Worm (Caenorhabditis elegans) whole organism, mixed stage, embryonic: ENCODE data around the gene K03B8.4.
A peak's percentile ranks its signal among the peaks of the same experiment; 100 is the strongest.

ENCODE experiments used
- M03D4.4 ChIP-seq: sonication (generic microtip); optimal IDR thresholded peaks from 2 replicates; lab custom pipeline; 2017; ENCODE audit warnings: mild to moderate bottlenecking, missing genetic modification characterization, missing compliant biosample characterization
- bed-3 ChIP-seq: fragments of 200-800 bp; sonication (Bioruptor generic); optimal IDR thresholded peaks from 3 replicates; lab custom pipeline; 2018; ENCODE audit warnings: mild to moderate bottlenecking, missing genetic modification characterization, moderate library complexity, missing compliant biosample characterization
- ceh-39 ChIP-seq: fragments of 150-350 bp; optimal IDR thresholded peaks from 2 replicates; lab custom pipeline; 2014; ENCODE audit warnings: missing biosample characterization, missing genetic modification characterization
- ces-1 ChIP-seq: fragments of 150-350 bp; optimal IDR thresholded peaks from 2 replicates; lab custom pipeline; 2014; ENCODE audit warnings: missing biosample characterization, missing genetic modification reagents, missing genetic modification characterization
- cnd-1 ChIP-seq: fragments of 200-800 bp; sonication (Bioruptor generic); optimal IDR thresholded peaks from 2 replicates; lab custom pipeline; 2018; ENCODE audit warnings: mild to moderate bottlenecking, missing genetic modification characterization, missing compliant biosample characterization
- elt-3 ChIP-seq: fragments of 150-350 bp; optimal IDR thresholded peaks from 2 replicates; lab custom pipeline; 2014; ENCODE audit warnings: missing biosample characterization, missing genetic modification characterization
- flh-1 ChIP-seq: fragments of 200-800 bp; sonication (Bioruptor generic); optimal IDR thresholded peaks from 2 replicates; lab custom pipeline; 2018; ENCODE audit warnings: mild to moderate bottlenecking, missing genetic modification characterization, moderate library complexity, missing compliant biosample characterization
- hlh-1 ChIP-seq: fragments of 150-350 bp; optimal IDR thresholded peaks from 2 replicates; lab custom pipeline; 2014; ENCODE audit warnings: missing biosample characterization, missing genetic modification reagents, missing genetic modification characterization
- lin-32 ChIP-seq: fragments of 200-800 bp; sonication (Bioruptor generic); optimal IDR thresholded peaks from 2 replicates; lab custom pipeline; 2018; ENCODE audit warnings: mild to moderate bottlenecking, missing genetic modification characterization, missing compliant biosample characterization
- mep-1 ChIP-seq: fragments of 150-350 bp; optimal IDR thresholded peaks from 2 replicates; lab custom pipeline; 2017; ENCODE audit warnings: missing biosample characterization, missing genetic modification reagents, missing genetic modification characterization, inconsistent platforms
- mls-2 ChIP-seq: sonication (generic microtip); optimal IDR thresholded peaks from 2 replicates; lab custom pipeline; 2016; ENCODE audit warnings: mild to moderate bottlenecking, missing genetic modification characterization, moderate library complexity, missing compliant biosample characterization
- nhr-12 ChIP-seq: fragments of 150-350 bp; optimal IDR thresholded peaks from 2 replicates; lab custom pipeline; 2014; ENCODE audit warnings: missing biosample characterization, missing genetic modification characterization
- nhr-2 ChIP-seq: fragments of 150-350 bp; optimal IDR thresholded peaks from 2 replicates; lab custom pipeline; 2014; ENCODE audit warnings: missing biosample characterization, missing genetic modification characterization
- nhr-237 ChIP-seq: fragments of 150-350 bp; optimal IDR thresholded peaks from 2 replicates; lab custom pipeline; 2014; ENCODE audit warnings: missing biosample characterization, missing genetic modification characterization
- pha-4 ChIP-seq: fragments of 150-350 bp; optimal IDR thresholded peaks from 2 replicates; lab custom pipeline; 2018; ENCODE audit warnings: missing biosample characterization, missing genetic modification reagents, missing genetic modification characterization
- sptf-1 ChIP-seq: sonication (generic microtip); optimal IDR thresholded peaks from 2 replicates; lab custom pipeline; 2017; ENCODE audit warnings: mild to moderate bottlenecking, missing genetic modification characterization, moderate library complexity, missing compliant biosample characterization
- tbx-8 ChIP-seq: fragments of 200-800 bp; sonication (Bioruptor generic); optimal IDR thresholded peaks from 2 replicates; lab custom pipeline; 2018; ENCODE audit warnings: mild to moderate bottlenecking, missing genetic modification characterization, moderate library complexity, missing compliant biosample characterization
- ztf-11 ChIP-seq: fragments of 150-350 bp; optimal IDR thresholded peaks from 2 replicates; lab custom pipeline; 2014; ENCODE audit warnings: missing biosample characterization, missing genetic modification characterization

The K03B8.4 gene

DNA sequence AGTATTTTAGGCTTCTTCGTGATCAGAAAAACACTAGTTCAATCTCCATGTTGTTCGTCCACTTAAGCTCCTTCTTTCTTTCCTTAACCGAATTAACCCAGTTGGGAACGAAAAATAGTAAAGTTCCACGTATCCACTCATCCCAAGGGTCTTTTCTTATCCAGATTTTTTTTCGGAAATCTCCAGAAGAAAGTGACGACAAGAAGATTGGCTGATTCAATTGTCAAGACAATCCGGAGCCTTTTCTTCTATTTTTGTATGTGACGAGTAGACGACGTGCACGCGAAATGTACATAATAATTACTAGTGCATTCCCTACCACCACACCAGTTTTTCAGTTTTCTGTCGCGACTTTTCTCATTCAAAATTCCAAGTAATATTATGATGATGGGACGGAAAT, 43.7 kb downstream of the K03B8.4 start:
- TF ChIP-seq ces-1 (GFP tag; lab: Kevin White, UChicago): peak; percentile 19
- no peak for TF ChIP-seq elt-3 (tag; lab: Kevin White, UChicago)

DNA sequence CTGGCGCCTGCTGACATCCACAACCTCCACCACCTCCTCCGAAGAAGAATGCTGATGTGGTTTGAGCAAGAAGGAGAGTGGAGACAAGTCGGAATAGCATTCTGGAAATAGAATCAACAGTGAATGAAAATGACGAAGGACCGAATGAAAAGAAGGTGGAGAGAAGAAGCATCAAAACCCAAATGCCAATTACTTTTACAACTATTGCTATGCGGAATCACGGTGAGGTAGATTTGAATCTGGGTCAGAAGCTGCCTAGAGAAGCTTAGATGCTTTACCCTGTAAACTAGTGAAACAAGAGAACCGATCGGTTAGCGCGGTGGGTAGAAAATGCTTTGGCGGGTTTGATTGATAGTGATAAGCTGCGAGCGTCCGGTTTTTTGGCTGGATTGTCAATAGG, 48.0 kb downstream of the K03B8.4 start, which contains the start of gene grl-7:
Gene grl-7, minus strand, starts transcription at position 101 of the 400 bp plus-strand sequence.
- no peak for TF ChIP-seq nhr-12 (tag; lab: Kevin White, UChicago)
- TF ChIP-seq bed-3 (GFP tag; lab: Kevin White, UChicago): no peak
- TF ChIP-seq lin-32 (GFP tag; lab: Kevin White, UChicago): no peak
- no peak for TF ChIP-seq mep-1
- TF ChIP-seq ceh-39 (tag; lab: Kevin White, UChicago): no peak
- no peak for TF ChIP-seq nhr-237 (tag; lab: Kevin White, UChicago)
- no peak for TF ChIP-seq elt-3 (tag; lab: Kevin White, UChicago)
- no peak for TF ChIP-seq tbx-8 (GFP tag; lab: Kevin White, UChicago)
- TF ChIP-seq mls-2 (tag; lab: Kevin White, UChicago): no peak
- no peak for TF ChIP-seq M03D4.4 (tag; lab: Kevin White, UChicago)
- TF ChIP-seq hlh-1 (tag; lab: Kevin White, UChicago): no peak
- TF ChIP-seq ztf-11 (tag; lab: Kevin White, UChicago): no peak
- no peak for TF ChIP-seq flh-1

DNA sequence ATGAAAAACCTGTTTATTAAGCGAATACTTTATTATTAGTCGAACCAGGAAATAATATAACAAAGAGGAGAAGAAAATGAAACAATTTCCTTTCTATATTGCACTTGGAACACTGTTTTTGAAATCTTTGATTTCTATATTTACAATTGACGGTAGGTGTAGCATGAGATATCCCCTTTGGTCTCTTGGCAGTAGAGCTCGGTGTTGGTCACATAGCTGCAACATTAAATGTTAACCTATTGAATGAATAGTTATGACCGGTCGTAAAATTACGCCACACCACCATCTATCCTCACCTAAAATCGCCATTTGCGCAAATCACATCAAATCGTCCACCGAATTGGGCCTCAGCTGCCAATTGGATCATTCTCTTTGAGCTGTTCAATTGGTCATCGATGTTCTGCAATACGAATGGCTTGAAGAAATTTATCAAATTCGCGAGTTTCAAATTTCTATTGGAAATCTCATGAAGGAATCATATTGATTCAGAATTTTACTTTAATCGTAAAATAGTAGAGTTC, 50.0 kb downstream of the K03B8.4 start:
- TF ChIP-seq nhr-2: peak; percentile 10
- TF ChIP-seq flh-1: no peak
- TF ChIP-seq pha-4 (tag; lab: Kevin White, UChicago): no peak
- peak; percentile 3 for TF ChIP-seq cnd-1 (tag; lab: Kevin White, UChicago)
- TF ChIP-seq ces-1 (GFP tag; lab: Kevin White, UChicago): peak; percentile 22
- TF ChIP-seq sptf-1 (tag; lab: Kevin White, UChicago): peak; percentile 13
